Worm (Caenorhabditis elegans) whole organism, late embryonic: ENCODE measurements around the gene oac-39.

ENCODE experiments used
- dve-1 ChIP-seq: sonication (generic microtip); optimal IDR thresholded peaks from 2 replicates; lab custom pipeline; 2017; ENCODE audit warnings: antibody characterized with exemption, mild to moderate bottlenecking, missing genetic modification characterization, missing compliant biosample characterization
- nfya-1 ChIP-seq: sonication (generic microtip); optimal IDR thresholded peaks from 2 replicates; lab custom pipeline; 2017; ENCODE audit warnings: missing genetic modification characterization, mild to moderate bottlenecking, missing compliant biosample characterization, antibody characterized with exemption, moderate library complexity
- ttx-3 ChIP-seq: sonication (generic microtip); optimal IDR thresholded peaks from 2 replicates; lab custom pipeline; 2016; ENCODE audit warnings: missing genetic modification reagents, missing genetic modification characterization, missing compliant biosample characterization
- unc-86 ChIP-seq: sonication (generic microtip); optimal IDR thresholded peaks from 2 replicates; lab custom pipeline; 2016; ENCODE audit warnings: missing genetic modification characterization, missing compliant biosample characterization

DNA sequence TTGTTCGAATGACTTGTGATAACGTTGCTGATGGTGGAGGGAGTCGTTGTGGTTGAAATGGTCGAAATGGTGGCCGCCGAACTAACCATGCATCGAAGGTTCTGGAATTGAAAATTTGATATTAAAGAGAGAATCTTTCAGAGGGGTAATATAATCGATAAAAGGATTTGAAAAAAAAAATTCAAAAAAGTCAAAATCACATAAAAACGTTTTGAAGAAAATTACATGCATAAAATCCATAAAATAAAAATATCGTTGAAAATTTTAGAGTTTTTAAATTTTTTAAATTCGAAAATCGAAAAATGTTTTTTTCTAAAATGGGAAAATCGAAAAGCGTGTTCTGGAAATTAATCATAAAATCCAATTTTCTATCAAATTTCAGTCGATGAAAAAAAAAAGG is 30.1 kb upstream of the oac-39 start, which contains the start of gene npr-5:
- TF ChIP-seq nfya-1 (tag; lab: Kevin White, UChicago), result no peak
- TF ChIP-seq ttx-3 (tag; lab: Kevin White, UChicago), result no peak
- TF ChIP-seq dve-1 (tag; lab: Kevin White, UChicago), result no peak
- TF ChIP-seq unc-86, result no peak
